Worm (Caenorhabditis elegans) whole organism, L1 larva: ENCODE results near the gene mdf-1.

Source experiments
- alr-1 ChIP-seq: fragments of 200-800 bp; sonication (Bioruptor generic); optimal IDR thresholded peaks from 2 replicates; lab custom pipeline; 2018; ENCODE audit warnings: borderline replicate concordance, mild to moderate bottlenecking, missing genetic modification characterization, missing compliant biosample characterization
- ama-1 ChIP-seq: fragments of 150-350 bp; optimal IDR thresholded peaks from 2 replicates; lab custom pipeline; 2014
- egl-27 ChIP-seq, 2 experiments: fragments of 150-350 bp in 1 of 2; sonication (generic microtip); optimal IDR thresholded peaks; 3 replicates each; lab custom pipeline; 2017 to 2018; ENCODE audit warnings: missing biosample characterization in 2 of 2, missing genetic modification characterization in 2 of 2, missing genetic modification reagents in 2 of 2
- hpl-2 ChIP-seq: fragments of 150-350 bp; optimal IDR thresholded peaks from 2 replicates; lab custom pipeline; 2014; ENCODE audit warnings: missing biosample characterization, missing genetic modification reagents, missing genetic modification characterization
- nhr-12 ChIP-seq: sonication (generic microtip); optimal IDR thresholded peaks from 2 replicates; lab custom pipeline; 2017; ENCODE audit warnings: missing biosample characterization, missing genetic modification characterization
- nhr-76 ChIP-seq: sonication (generic microtip); optimal IDR thresholded peaks from 2 replicates; lab custom pipeline; 2017; ENCODE audit warnings: missing biosample characterization, missing genetic modification characterization
- pqm-1 ChIP-seq: sonication (generic microtip); optimal IDR thresholded peaks from 3 replicates; lab custom pipeline; 2017; ENCODE audit warnings: missing biosample characterization, missing genetic modification characterization
- swsn-7 ChIP-seq: sonication (generic microtip); optimal IDR thresholded peaks from 2 replicates; lab custom pipeline; 2016; ENCODE audit warnings: missing genetic modification characterization, missing compliant biosample characterization

- TF ChIP-seq ama-1 (lab: Kevin White, UChicago) (no peak), swsn-7 (tag; lab: Kevin White, UChicago) (no peak), nhr-12 (tag; lab: Kevin White, UChicago) (no peak), pqm-1 (tag; lab: Kevin White, UChicago) (no peak), egl-27 (tag; optimal IDR thresholded peaks at IDR 0.05; lab: Kevin White, UChicago) (no peak), nhr-76 (tag; lab: Kevin White, UChicago) (no peak), alr-1 (tag; lab: Kevin White, UChicago) (no peak), hpl-2 (no peak)
These were observed 24.7 kb upstream of the mdf-1 start, which contains the start of gene F25B3.4 for ce11 chrV:9568707-9569106.
